Worm (Caenorhabditis elegans): ENCODE measurements around the gene ZK1010.5.

Gene ZK1010.5

ce11 chrIII:12987418-12987817 lies at the start of gene ZK1010.5:
TSS of gene ZK1010.5 (minus strand) at chrIII:12987518.
- TF ChIP-seq unc-62 (GFP tag; optimal IDR thresholded peaks at IDR 0.05): no peak
- no peak for TF ChIP-seq atf-7 (tag; optimal IDR thresholded peaks at IDR 0.05)
- no peak for TF ChIP-seq F49E8.2 (tag; optimal IDR thresholded peaks at IDR 0.05; ENCODE audit: insufficient read depth)
- no peak for TF ChIP-seq dox-1 (GFP tag; IDR thresholded peaks at IDR 0.05)
- no peak for TF ChIP-seq bed-1 (GFP tag; IDR thresholded peaks at IDR 0.05)
- no peak for TF ChIP-seq egrh-3 (GFP tag; IDR thresholded peaks at IDR 0.05)
- TF ChIP-seq sea-2 (GFP tag; IDR thresholded peaks at IDR 0.05): no peak

DNA sequence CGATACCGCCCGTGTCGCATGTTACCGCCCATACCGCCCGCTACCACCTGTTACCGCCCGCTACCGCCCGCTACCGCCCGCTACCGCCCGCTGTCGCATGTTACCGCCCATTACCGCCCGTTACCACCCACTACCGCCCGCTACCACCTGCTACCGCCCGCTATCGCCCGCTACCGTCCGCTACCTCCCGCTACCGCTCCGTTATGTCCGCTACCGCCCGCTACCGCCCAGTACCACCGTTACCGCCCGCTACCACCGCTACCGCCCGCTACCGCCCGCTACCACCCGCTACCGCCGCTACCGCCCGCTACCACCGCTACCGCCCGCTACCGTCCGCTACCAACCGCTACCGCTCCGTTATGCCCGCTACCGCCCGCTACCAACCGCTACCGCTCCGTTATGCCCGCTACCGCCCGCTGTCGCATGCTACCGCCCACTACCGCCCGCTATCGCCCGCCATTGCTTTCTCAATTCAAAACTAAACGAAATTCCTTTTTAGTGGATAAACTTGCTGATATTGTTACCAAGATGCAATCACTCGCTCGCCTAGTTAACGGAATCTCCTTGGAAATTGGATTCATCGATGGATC lies 45.2 kb upstream of the ZK1010.5 start:
- TF ChIP-seq madf-3 (GFP tag; IDR thresholded peaks at IDR 0.05) (0 out of 2 replicates have a peak, but pooled peaks have one; percentile 37), aptf-3 (GFP tag; IDR thresholded peaks at IDR 0.05) (no peak), F55B11.4 (tag; optimal IDR thresholded peaks at IDR 0.05; ENCODE audit: borderline replicate concordance, insufficient read depth) (no peak), snpc-3.4 (tag; optimal IDR thresholded peaks at IDR 0.05) (no peak), mcd-1 (GFP tag; IDR thresholded peaks at IDR 0.05) (no peak), ets-4 (GFP tag; optimal IDR thresholded peaks at IDR 0.05) (peak; percentile 35), nhr-179 (tag; optimal IDR thresholded peaks at IDR 0.05) (no peak), sdz-38 (tag; optimal IDR thresholded peaks at IDR 0.05) (no peak), snpc-1.3 (tag; optimal IDR thresholded peaks at IDR 0.05; ENCODE audit: insufficient read depth) (no peak), F33H1.4 (GFP tag; IDR thresholded peaks at IDR 0.05) (peak; percentile 11; the same call in 1 of the 2 replicates), efl-1 (GFP tag; optimal IDR thresholded peaks at IDR 0.05) (no peak), ceh-58 (GFP tag; IDR thresholded peaks at IDR 0.05) (peak; percentile 71; the same call in 1 of the 2 replicates), egl-18 (GFP tag; IDR thresholded peaks at IDR 0.05) (no peak; the same call in 1 of the 2 replicates), snpc-4 (GFP tag; optimal IDR thresholded peaks at IDR 0.05) (no peak), snpc-4 (tag; optimal IDR thresholded peaks at IDR 0.05) (no peak), ceh-91 (GFP tag; IDR thresholded peaks at IDR 0.05) (0 out of 2 replicates have a peak, but pooled peaks have one; percentile 15), zfh-2 (GFP tag; conservative IDR thresholded peaks at IDR 0.05) (peak; percentile 91), nhr-120 (GFP tag; IDR thresholded peaks at IDR 0.05) (0 out of 2 replicates have a peak, but pooled peaks have one; percentile 39), F52B5.7 (tag; optimal IDR thresholded peaks at IDR 0.05) (peak; percentile 49), nfyb-1 (GFP tag; IDR thresholded peaks at IDR 0.05) (no peak), attf-3 (GFP tag; conservative IDR thresholded peaks at IDR 0.05) (0 out of 2 replicates have a peak, but pooled peaks have one; percentile 7), snpc-1.1 (tag; optimal IDR thresholded peaks at IDR 0.05; ENCODE audit: insufficient read depth) (no peak), let-607 (tag; optimal IDR thresholded peaks at IDR 0.05) (no peak), ztf-28 (GFP tag; IDR thresholded peaks at IDR 0.05) (0 out of 2 replicates have a peak, but pooled peaks have one; percentile 54), Y67H2A.10 (GFP tag; conservative IDR thresholded peaks at IDR 0.05) (0 out of 2 replicates have a peak, but pooled peaks have one; percentile 6), egl-44 (GFP tag; IDR thresholded peaks at IDR 0.05) (0 out of 2 replicates have a peak, but pooled peaks have one; percentile 11), hlh-26 (GFP tag; conservative IDR thresholded peaks at IDR 0.05) (no peak), let-526 (GFP tag; IDR thresholded peaks at IDR 0.05) (0 out of 2 replicates have a peak, but pooled peaks have one; percentile 39), ztf-25 (GFP tag; IDR thresholded peaks at IDR 0.05) (0 out of 2 replicates have a peak, but pooled peaks have one; percentile 12), ztf-22 (GFP tag; optimal IDR thresholded peaks at IDR 0.05) (no peak), lin-26 (GFP tag; IDR thresholded peaks at IDR 0.05) (0 out of 2 replicates have a peak, but pooled peaks have one; percentile 30), hsf-1 (GFP tag; IDR thresholded peaks at IDR 0.05) (no peak), die-1 (tag; optimal IDR thresholded peaks at IDR 0.05) (no peak), lsl-1 (GFP tag; optimal IDR thresholded peaks at IDR 0.05) (no peak), K11D2.4 (GFP tag; IDR thresholded peaks at IDR 0.05) (peak; percentile 34; the same call in 1 of the 2 replicates), egrh-3 (GFP tag; IDR thresholded peaks at IDR 0.05) (peak; percentile 97), ekl-4 (GFP tag; IDR thresholded peaks at IDR 0.05) (no peak), aptf-2 (GFP tag; conservative IDR thresholded peaks at IDR 0.05) (peak; percentile 11; the same call in 1 of the 2 replicates), ztf-3 (GFP tag; optimal IDR thresholded peaks at IDR 0.05) (no peak)

All from whole organism, young adult.